Worm (Caenorhabditis elegans): ENCODE results near the gene scvp-1.
A peak's percentile ranks its signal among the peaks of the same experiment; 100 is the strongest.

Gene scvp-1

DNA sequence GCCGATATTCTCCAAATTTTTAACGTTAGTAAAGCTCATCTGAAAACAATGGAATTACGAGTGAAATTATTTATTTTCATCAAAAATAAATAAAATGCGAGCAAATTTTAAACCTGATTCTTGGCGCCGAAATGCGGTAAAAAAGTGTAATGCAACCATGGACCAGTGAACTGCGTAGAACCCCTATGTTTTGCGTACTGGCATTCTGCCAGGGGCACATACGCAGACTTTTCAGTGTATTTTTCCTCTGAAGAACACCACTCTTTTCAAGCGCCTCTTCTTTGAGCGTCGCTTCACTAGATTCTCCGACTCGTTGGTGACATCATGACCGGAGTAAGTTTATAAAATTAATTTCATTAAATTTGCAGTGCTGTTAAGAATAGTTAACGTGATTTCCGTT is 34.4 kb upstream of the scvp-1 start, which contains the start of the genes ctf-4 and eef-1G (continued):
- TF ChIP-seq lim-7 (GFP tag; IDR thresholded peaks at IDR 0.05) (no peak), R02D3.7 (tag; optimal IDR thresholded peaks at IDR 0.05) (no peak), madf-9 (GFP tag; conservative IDR thresholded peaks at IDR 0.05) (peak; percentile 87; the same call in 1 of the 2 replicates), dmd-8 (GFP tag; IDR thresholded peaks at IDR 0.05) (peak; percentile 34; the same call in 1 of the 2 replicates), rbr-2 (tag; optimal IDR thresholded peaks at IDR 0.05) (peak; percentile 95), F26F4.8 (GFP tag; conservative IDR thresholded peaks at IDR 0.05) (no peak), set-16 (GFP tag; IDR thresholded peaks at IDR 0.05) (peak; percentile 31), Y5F2A.4 (GFP tag; optimal IDR thresholded peaks at IDR 0.05) (peak; percentile 28), mxl-3 (GFP tag; optimal IDR thresholded peaks at IDR 0.05) (peak; percentile 87), snpc-1.2 (GFP tag; IDR thresholded peaks at IDR 0.05) (peak; percentile 71; the same call in 1 of the 2 replicates), lin-13 (GFP tag; optimal IDR thresholded peaks at IDR 0.05) (peak; percentile 92), unc-39 (tag; optimal IDR thresholded peaks at IDR 0.05) (no peak), mes-2 (tag; optimal IDR thresholded peaks at IDR 0.05; ENCODE audit: poor library complexity, severe bottlenecking) (peak; percentile 93), mdt-29 (GFP tag; IDR thresholded peaks at IDR 0.05) (peak; percentile 89), nhr-25 (tag; optimal IDR thresholded peaks at IDR 0.05; ENCODE audit: borderline replicate concordance, insufficient read depth) (peak; percentile 97), ztf-11 (tag; optimal IDR thresholded peaks at IDR 0.05) (no peak), egl-27 (tag; optimal IDR thresholded peaks at IDR 0.05) (peak; percentile 64), fkh-10 (GFP tag; optimal IDR thresholded peaks at IDR 0.05) (peak; percentile 87), D1046.2 (GFP tag; IDR thresholded peaks at IDR 0.05) (no peak), zfp-2 (tag; optimal IDR thresholded peaks at IDR 0.05) (peak; percentile 84), jun-1 (tag; optimal IDR thresholded peaks at IDR 0.05) (peak; percentile 84), ZK337.2 (GFP tag; IDR thresholded peaks at IDR 0.05) (no peak), saeg-2 (GFP tag; IDR thresholded peaks at IDR 0.05) (peak; percentile 87), lin-15B (tag; optimal IDR thresholded peaks at IDR 0.05) (peak; percentile 77), hmg-1.1 (GFP tag; IDR thresholded peaks at IDR 0.05) (peak; percentile 94), nhr-41 (GFP tag; IDR thresholded peaks at IDR 0.05) (0 out of 2 replicates have a peak, but pooled peaks have one; percentile 23), lin-1 (GFP tag; IDR thresholded peaks at IDR 0.05) (peak; percentile 94), nhr-10 (tag; optimal IDR thresholded peaks at IDR 0.05) (peak; percentile 82), ceh-32 (tag; optimal IDR thresholded peaks at IDR 0.05; ENCODE audit: poor library complexity) (peak; percentile 56), nhr-48 (tag; optimal IDR thresholded peaks at IDR 0.05) (peak; percentile 94), sdz-12 (GFP tag; optimal IDR thresholded peaks at IDR 0.05) (no peak), cey-2 (tag; optimal IDR thresholded peaks at IDR 0.05; ENCODE audit: borderline replicate concordance, insufficient read depth) (no peak), F44E2.7 (GFP tag; IDR thresholded peaks at IDR 0.05) (no peak), nhr-77 (tag; optimal IDR thresholded peaks at IDR 0.05) (peak; percentile 98), pha-4 (GFP tag; IDR thresholded peaks at IDR 0.05) (peak; percentile 92), pha-4 (tag; optimal IDR thresholded peaks at IDR 0.05) (peak; percentile 100), lin-39 (tag; optimal IDR thresholded peaks at IDR 0.05) (no peak), nhr-111 (GFP tag; optimal IDR thresholded peaks at IDR 0.05) (no peak), ceh-28 (tag; optimal IDR thresholded peaks at IDR 0.05) (no peak), duxl-1 (tag; optimal IDR thresholded peaks at IDR 0.05; ENCODE audit: poor library complexity) (peak; percentile 92), dmd-6 (GFP tag; IDR thresholded peaks at IDR 0.05) (peak; percentile 98), tra-1 (GFP tag; IDR thresholded peaks at IDR 0.05) (peak; percentile 85; the same call in 1 of the 2 replicates), aha-1 (tag) (peak; percentile 99), zip-11 (GFP tag; IDR thresholded peaks at IDR 0.05) (no peak), spr-3 (GFP tag; optimal IDR thresholded peaks at IDR 0.05) (peak; percentile 66), ama-1 (optimal IDR thresholded peaks at IDR 0.05) (peak; percentile 83), tag-97 (GFP tag; IDR thresholded peaks at IDR 0.05) (no peak), aly-2 (tag; optimal IDR thresholded peaks at IDR 0.05) (no peak), unc-130 (GFP tag; optimal IDR thresholded peaks at IDR 0.05) (peak; percentile 84), Y48G9A.11 (GFP tag; IDR thresholded peaks at IDR 0.05) (peak; percentile 7; the same call in 1 of the 2 replicates), lsy-2 (tag; optimal IDR thresholded peaks at IDR 0.05) (peak; percentile 71 to 96)
